Worm (Caenorhabditis elegans) whole organism, L4 larva: Measurements from ENCODE around the gene srj-22.

Experiments used
- F10B5.3 ChIP-seq: sonication (generic microtip); optimal IDR thresholded peaks from 2 replicates; lab custom pipeline; 2016; ENCODE audit warnings: mild to moderate bottlenecking, missing genetic modification characterization, missing compliant biosample characterization
- F26F4.8 ChIP-seq: fragments of 200-800 bp; sonication (Bioruptor generic); conservative IDR thresholded peaks from 2 replicates; pipeline ENCODE4 v1.3.6; 2022; ENCODE audit warnings: missing genetic modification characterization, missing compliant biosample characterization
- F37D6.2 ChIP-seq: sonication (generic microtip); optimal IDR thresholded peaks from 2 replicates; lab custom pipeline; 2016; ENCODE audit warnings: mild to moderate bottlenecking, missing genetic modification characterization, missing compliant biosample characterization
- Y5F2A.4 ChIP-seq: fragments of 200-800 bp; sonication (Bioruptor generic); optimal IDR thresholded peaks from 2 replicates; lab custom pipeline; 2018; ENCODE audit warnings: mild to moderate bottlenecking, missing genetic modification characterization, missing compliant biosample characterization
- ZK546.5 ChIP-seq, 2 experiments: sonication (generic microtip); optimal IDR thresholded peaks; 2 replicates each; lab custom pipeline; 2017; ENCODE audit warnings: missing biosample characterization in 2 of 2, missing genetic modification characterization in 2 of 2
- aly-2 ChIP-seq: sonication (generic microtip); optimal IDR thresholded peaks from 2 replicates; lab custom pipeline; 2018; ENCODE audit warnings: missing biosample characterization, missing genetic modification characterization
- arid-1 ChIP-seq: fragments of 200-800 bp; sonication (Bioruptor generic); conservative IDR thresholded peaks from 2 replicates; pipeline ENCODE4 v1.3.6; 2022; ENCODE audit warnings: missing genetic modification reagents, missing genetic modification characterization, missing compliant biosample characterization
- ceh-32 ChIP-seq: sonication (generic microtip); optimal IDR thresholded peaks from 2 replicates; lab custom pipeline; 2016; ENCODE audit warnings: mild to moderate bottlenecking, missing genetic modification characterization, missing compliant biosample characterization; ENCODE audit not compliant: poor library complexity
- ceh-62 ChIP-seq: sonication (generic microtip); optimal IDR thresholded peaks from 2 replicates; lab custom pipeline; 2017; ENCODE audit warnings: missing biosample characterization, missing genetic modification characterization
- ceh-82 ChIP-seq: sonication (generic microtip); optimal IDR thresholded peaks from 2 replicates; lab custom pipeline; 2017; ENCODE audit warnings: missing biosample characterization, missing genetic modification characterization
- cey-2 ChIP-seq: sonication (generic microtip); optimal IDR thresholded peaks from 3 replicates; lab custom pipeline; 2017; ENCODE audit warnings: missing genetic modification characterization, mild to moderate bottlenecking, missing compliant biosample characterization, antibody characterized with exemption, borderline replicate concordance; ENCODE audit not compliant: insufficient read depth
- ctbp-1 ChIP-seq: fragments of 200-800 bp; sonication (Bioruptor generic); IDR thresholded peaks from 2 replicates; pipeline ENCODE4 v1.3.6; 2022; ENCODE audit warnings: missing genetic modification reagents, missing genetic modification characterization, missing compliant biosample characterization
- daf-16 ChIP-seq, 3 experiments: sonication (generic microtip); optimal IDR thresholded peaks; 2 replicates each; lab custom pipeline; 2016 to 2017; ENCODE audit warnings: missing genetic modification characterization in 3 of 3, missing genetic modification reagents in 3 of 3, mild to moderate bottlenecking in 2 of 3, missing compliant biosample characterization in 2 of 3, missing biosample characterization in 1 of 3, moderate library complexity in 1 of 3
- daf-8 ChIP-seq: fragments of 200-800 bp; sonication (Bioruptor generic); IDR thresholded peaks from 2 replicates; pipeline ENCODE4 v1.3.6; 2022; ENCODE audit warnings: missing genetic modification characterization, missing compliant biosample characterization
- dmd-8 ChIP-seq: fragments of 200-800 bp; sonication (Bioruptor generic); IDR thresholded peaks from 2 replicates; pipeline ENCODE4 v1.3.6; 2022; ENCODE audit warnings: missing genetic modification characterization, missing compliant biosample characterization
- dpl-1 ChIP-seq: fragments of 150-350 bp; optimal IDR thresholded peaks from 2 replicates; lab custom pipeline; 2014; ENCODE audit warnings: missing biosample characterization, missing genetic modification reagents, missing genetic modification characterization
- duxl-1 ChIP-seq: sonication (generic microtip); optimal IDR thresholded peaks from 2 replicates; lab custom pipeline; 2016; ENCODE audit warnings: mild to moderate bottlenecking, missing genetic modification characterization, moderate library complexity, missing compliant biosample characterization; ENCODE audit not compliant: poor library complexity
- dve-1 ChIP-seq: sonication (generic microtip); optimal IDR thresholded peaks from 2 replicates; lab custom pipeline; 2017; ENCODE audit warnings: antibody characterized with exemption, mild to moderate bottlenecking, missing genetic modification characterization, missing compliant biosample characterization; ENCODE audit not compliant: insufficient read depth
- fkh-10 ChIP-seq: fragments of 150-350 bp; optimal IDR thresholded peaks from 2 replicates; lab custom pipeline; 2014; ENCODE audit warnings: missing biosample characterization, missing genetic modification reagents, missing genetic modification characterization
- hlh-11 ChIP-seq: fragments of 200-800 bp; sonication (Bioruptor generic); optimal IDR thresholded peaks from 2 replicates; lab custom pipeline; 2018; ENCODE audit warnings: mild to moderate bottlenecking, missing genetic modification characterization, missing compliant biosample characterization
- hlh-30 ChIP-seq: sonication (generic microtip); optimal IDR thresholded peaks from 2 replicates; lab custom pipeline; 2017; ENCODE audit warnings: antibody characterized with exemption, mild to moderate bottlenecking, missing genetic modification characterization, missing compliant biosample characterization; ENCODE audit not compliant: insufficient read depth
- lim-7 ChIP-seq: fragments of 200-800 bp; sonication (Bioruptor generic); IDR thresholded peaks from 2 replicates; pipeline ENCODE4 v1.3.6; 2022; ENCODE audit warnings: missing genetic modification characterization, missing compliant biosample characterization
- lin-1 ChIP-seq: fragments of 200-800 bp; sonication (Bioruptor generic); IDR thresholded peaks from 2 replicates; pipeline ENCODE4 v1.3.6; 2022; ENCODE audit warnings: missing genetic modification reagents, missing genetic modification characterization, missing compliant biosample characterization
- lin-29 ChIP-seq: fragments of 200-800 bp; sonication (Bioruptor generic); IDR thresholded peaks from 2 replicates; pipeline ENCODE4 v1.3.6; 2022; ENCODE audit warnings: missing genetic modification reagents, missing genetic modification characterization, missing compliant biosample characterization
- lir-3 ChIP-seq: sonication (generic microtip); optimal IDR thresholded peaks from 2 replicates; lab custom pipeline; 2016; ENCODE audit warnings: mild to moderate bottlenecking, missing genetic modification characterization, missing compliant biosample characterization
- madf-5 ChIP-seq, 2 experiments: fragments of 200-800 bp; sonication (Bioruptor generic); IDR thresholded peaks; 2 replicates each; pipeline ENCODE4 v1.3.6; 2022; ENCODE audit warnings: missing compliant biosample characterization in 2 of 2, missing genetic modification characterization in 2 of 2
- madf-9 ChIP-seq: fragments of 200-800 bp; sonication (Bioruptor generic); conservative IDR thresholded peaks from 2 replicates; pipeline ENCODE4 v1.3.6; 2022; ENCODE audit warnings: missing genetic modification reagents, missing genetic modification characterization, missing compliant biosample characterization
- mep-1 ChIP-seq: fragments of 150-350 bp; sonication (generic microtip); optimal IDR thresholded peaks from 3 replicates; lab custom pipeline; 2014; ENCODE audit warnings: missing biosample characterization, missing genetic modification characterization
- mes-2 ChIP-seq: sonication (generic microtip); optimal IDR thresholded peaks from 2 replicates; lab custom pipeline; 2016; ENCODE audit warnings: missing genotype, mild to moderate bottlenecking, missing genetic modification characterization, missing compliant biosample characterization; ENCODE audit not compliant: poor library complexity, severe bottlenecking
- mxl-2 ChIP-seq: fragments of 200-800 bp; sonication (Bioruptor generic); conservative IDR thresholded peaks from 2 replicates; pipeline ENCODE4 v1.3.6; 2022; ENCODE audit warnings: missing genetic modification reagents, missing genetic modification characterization, missing compliant biosample characterization
- mxl-3 ChIP-seq: fragments of 200-800 bp; sonication (Bioruptor generic); optimal IDR thresholded peaks from 2 replicates; lab custom pipeline; 2018; ENCODE audit warnings: mild to moderate bottlenecking, missing genetic modification characterization, missing compliant biosample characterization
- nhr-10 ChIP-seq: fragments of 150-350 bp; optimal IDR thresholded peaks from 2 replicates; lab custom pipeline; 2014; ENCODE audit warnings: missing biosample characterization, missing genetic modification characterization
- nhr-102 ChIP-seq: sonication (generic microtip); optimal IDR thresholded peaks from 2 replicates; lab custom pipeline; 2016; ENCODE audit warnings: mild to moderate bottlenecking, missing genetic modification characterization, moderate library complexity, missing compliant biosample characterization
- nhr-11 ChIP-seq: fragments of 150-350 bp; optimal IDR thresholded peaks from 2 replicates; lab custom pipeline; 2014; ENCODE audit warnings: missing biosample characterization, missing genetic modification characterization
- nhr-111 ChIP-seq: fragments of 200-800 bp; sonication (Bioruptor generic); optimal IDR thresholded peaks from 2 replicates; lab custom pipeline; 2018; ENCODE audit warnings: mild to moderate bottlenecking, missing genetic modification characterization, missing compliant biosample characterization
- nhr-28 ChIP-seq: fragments of 150-350 bp; optimal IDR thresholded peaks from 2 replicates; lab custom pipeline; 2014; ENCODE audit warnings: missing biosample characterization, missing genetic modification characterization
- nhr-41 ChIP-seq: fragments of 200-800 bp; sonication (Bioruptor generic); IDR thresholded peaks from 2 replicates; pipeline ENCODE4 v1.3.6; 2022; ENCODE audit warnings: missing genetic modification reagents, missing genetic modification characterization, missing compliant biosample characterization
- nhr-48 ChIP-seq: sonication (generic microtip); optimal IDR thresholded peaks from 2 replicates; lab custom pipeline; 2016; ENCODE audit warnings: mild to moderate bottlenecking, missing genetic modification characterization, missing compliant biosample characterization
- nhr-77 ChIP-seq: fragments of 150-350 bp; optimal IDR thresholded peaks from 2 replicates; lab custom pipeline; 2014; ENCODE audit warnings: missing biosample characterization, missing genetic modification characterization
- pha-4 ChIP-seq, 2 experiments: fragments of 150-350 bp in 1 of 2; fragments of 200-800 bp in 1 of 2; sonication (Bioruptor generic) in 1 of 2; IDR thresholded peaks in 1 of 2; optimal IDR thresholded peaks in 1 of 2; 2 replicates each; pipeline versions ENCODE4 v1.3.6 to Lab custom; 2014 to 2022; ENCODE audit warnings: missing genetic modification characterization in 2 of 2, missing genetic modification reagents in 2 of 2, missing biosample characterization in 1 of 2, missing compliant biosample characterization in 1 of 2
- pqm-1 ChIP-seq: sonication (generic microtip); optimal IDR thresholded peaks from 2 replicates; lab custom pipeline; 2017; ENCODE audit warnings: missing biosample characterization, missing genetic modification characterization
- sdz-12 ChIP-seq: fragments of 200-800 bp; sonication (Bioruptor generic); optimal IDR thresholded peaks from 2 replicates; lab custom pipeline; 2018; ENCODE audit warnings: mild to moderate bottlenecking, missing genetic modification characterization, missing compliant biosample characterization
- set-16 ChIP-seq: fragments of 200-800 bp; sonication (Bioruptor generic); IDR thresholded peaks from 2 replicates; pipeline ENCODE4 v1.3.6; 2022; ENCODE audit warnings: missing genetic modification reagents, missing genetic modification characterization, missing compliant biosample characterization
- snpc-1.2 ChIP-seq: fragments of 200-800 bp; sonication (Bioruptor generic); IDR thresholded peaks from 2 replicates; pipeline ENCODE4 v1.3.6; 2022; ENCODE audit warnings: missing genetic modification reagents, missing genetic modification characterization, missing compliant biosample characterization
- tra-1 ChIP-seq: fragments of 200-800 bp; sonication (Bioruptor generic); IDR thresholded peaks from 2 replicates; pipeline ENCODE4 v1.3.6; 2022; ENCODE audit warnings: missing genetic modification reagents, missing genetic modification characterization, missing compliant biosample characterization
- unc-39 ChIP-seq: sonication (generic microtip); optimal IDR thresholded peaks from 2 replicates; lab custom pipeline; 2017; ENCODE audit warnings: missing biosample characterization, missing genetic modification characterization
- zag-1 ChIP-seq: fragments of 150-350 bp; optimal IDR thresholded peaks from 2 replicates; lab custom pipeline; 2014; ENCODE audit warnings: missing biosample characterization, missing genetic modification characterization
- zfp-2 ChIP-seq: sonication (generic microtip); optimal IDR thresholded peaks from 2 replicates; lab custom pipeline; 2016; ENCODE audit warnings: mild to moderate bottlenecking, missing genetic modification characterization, missing compliant biosample characterization
- zip-11 ChIP-seq: fragments of 200-800 bp; sonication (Bioruptor generic); IDR thresholded peaks from 2 replicates; pipeline ENCODE4 v1.3.6; 2022; ENCODE audit warnings: missing genetic modification characterization, missing compliant biosample characterization
- zip-2 ChIP-seq: fragments of 150-350 bp; optimal IDR thresholded peaks from 2 replicates; lab custom pipeline; 2014; ENCODE audit warnings: missing biosample characterization, missing genetic modification characterization
- ztf-7 ChIP-seq: fragments of 150-350 bp; optimal IDR thresholded peaks from 2 replicates; lab custom pipeline; 2014; ENCODE audit warnings: missing biosample characterization, missing genetic modification characterization

The srj-22 gene

DNA sequence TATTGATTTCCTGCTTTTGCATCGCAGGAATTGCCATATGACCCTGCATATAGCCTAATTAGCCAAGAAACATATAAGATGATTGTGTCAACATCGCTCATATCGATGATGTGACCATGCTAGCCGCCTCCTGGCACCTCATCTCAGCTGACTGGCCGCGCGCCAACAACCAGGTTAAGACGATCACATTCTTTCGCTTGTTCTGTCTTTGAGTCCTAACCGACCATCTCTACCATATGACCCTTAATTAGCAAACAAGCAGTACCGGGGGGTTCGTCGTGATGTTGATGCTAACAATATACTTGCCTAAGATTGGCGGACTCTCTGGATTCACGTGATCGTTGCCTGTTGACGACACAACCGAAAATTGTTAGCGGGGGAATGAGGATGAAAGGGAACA, 21.0 kb downstream of the srj-22 start:
- TF ChIP-seq nhr-48 (tag; lab: Kevin White, UChicago): no peak
- TF ChIP-seq lim-7: no peak
- no peak for TF ChIP-seq zip-2 (tag; lab: Kevin White, UChicago)
- no peak for TF ChIP-seq nhr-10
- TF ChIP-seq fkh-10 (GFP tag; lab: Kevin White, UChicago): no peak
- no peak for TF ChIP-seq ceh-32 (tag; lab: Kevin White, UChicago)
- TF ChIP-seq ctbp-1 (GFP tag; lab: Robert Waterston, UW): no peak
- no peak for TF ChIP-seq F26F4.8 (GFP tag; lab: Robert Waterston, UW)
- no peak for TF ChIP-seq mxl-2 (GFP tag; lab: Robert Waterston, UW)
- TF ChIP-seq duxl-1 (tag; lab: Kevin White, UChicago): no peak
- TF ChIP-seq madf-9: no peak
- TF ChIP-seq unc-39 (tag; lab: Kevin White, UChicago): no peak
- TF ChIP-seq dpl-1 (GFP tag; lab: Kevin White, UChicago): no peak
- TF ChIP-seq mes-2: no peak
- TF ChIP-seq F37D6.2: no peak
- no peak for TF ChIP-seq nhr-41 (GFP tag; lab: Robert Waterston, UW)
- no peak for TF ChIP-seq pha-4 (GFP tag; IDR thresholded peaks at IDR 0.05; lab: Robert Waterston, UW)
- TF ChIP-seq pha-4 (tag; optimal IDR thresholded peaks at IDR 0.05; lab: Kevin White, UChicago): peak; percentile 21
- TF ChIP-seq daf-8 (GFP tag; lab: Robert Waterston, UW): no peak
- TF ChIP-seq mxl-3: no peak
- TF ChIP-seq set-16 (GFP tag; lab: Robert Waterston, UW): 0 out of 2 replicates have a peak, but pooled peaks have one; percentile 12
- no peak for TF ChIP-seq ceh-82 (tag; lab: Kevin White, UChicago)
- no peak for TF ChIP-seq Y5F2A.4 (GFP tag; lab: Kevin White, UChicago)
- TF ChIP-seq zag-1 (tag; lab: Kevin White, UChicago): no peak
- no peak for TF ChIP-seq cey-2 (tag; lab: Kevin White, UChicago)
- peak; percentile 23 for TF ChIP-seq nhr-28 (tag; lab: Kevin White, UChicago)
- no peak for TF ChIP-seq madf-5 (GFP tag; IDR thresholded peaks at IDR 0.05; lab: Robert Waterston, UW)
- TF ChIP-seq daf-16 (GFP tag; optimal IDR thresholded peaks at IDR 0.05; lab: Kevin White, UChicago): no peak
- TF ChIP-seq daf-16 (tag; optimal IDR thresholded peaks at IDR 0.05; lab: Kevin White, UChicago): peak; percentile 9
- TF ChIP-seq F10B5.3 (tag; lab: Kevin White, UChicago): no peak
- TF ChIP-seq nhr-11: peak; percentile 38
- TF ChIP-seq tra-1: no peak
- TF ChIP-seq pqm-1: no peak
- TF ChIP-seq ztf-7: no peak
- no peak for TF ChIP-seq ceh-62 (tag; lab: Kevin White, UChicago)
- no peak for TF ChIP-seq sdz-12 (GFP tag; lab: Kevin White, UChicago)
- no peak for TF ChIP-seq nhr-111
- TF ChIP-seq mep-1 (tag; lab: Kevin White, UChicago): no peak
- TF ChIP-seq snpc-1.2: no peak
- TF ChIP-seq dmd-8 (GFP tag; lab: Robert Waterston, UW): no peak
- TF ChIP-seq aly-2 (tag; lab: Kevin White, UChicago): no peak
- TF ChIP-seq lin-29: no peak
- TF ChIP-seq zip-11: no peak
- TF ChIP-seq nhr-102 (tag; lab: Kevin White, UChicago): no peak
- no peak for TF ChIP-seq nhr-77 (tag; lab: Kevin White, UChicago)
- no peak for TF ChIP-seq arid-1 (GFP tag; lab: Robert Waterston, UW)
- TF ChIP-seq hlh-30 (tag; lab: Kevin White, UChicago): peak; percentile 93
- no peak for TF ChIP-seq lin-1 (GFP tag; lab: Robert Waterston, UW)
- no peak for TF ChIP-seq zfp-2 (tag; lab: Kevin White, UChicago)
- TF ChIP-seq hlh-11 (tag; lab: Kevin White, UChicago): peak; percentile 23
- no peak for TF ChIP-seq ZK546.5 (tag; optimal IDR thresholded peaks at IDR 0.05; lab: Kevin White, UChicago)
- no peak for TF ChIP-seq lir-3 (tag; lab: Kevin White, UChicago)
- TF ChIP-seq dve-1: no peak
